Worm (Caenorhabditis elegans) whole organism, L4 larva: ENCODE measurements around the gene dlg-1.

Source experiments
- T20F7.1 ChIP-seq: fragments of 200-800 bp; sonication (Bioruptor generic); optimal IDR thresholded peaks from 2 replicates; lab custom pipeline; 2018; ENCODE audit warnings: mild to moderate bottlenecking, missing genetic modification characterization, missing compliant biosample characterization
- aha-1 ChIP-seq: fragments of 150-350 bp; peaks from one replicate; lab custom pipeline; 2014; ENCODE audit warnings: missing biosample characterization, missing genetic modification characterization
- ctbp-1 ChIP-seq: fragments of 200-800 bp; sonication (Bioruptor generic); IDR thresholded peaks from 2 replicates; pipeline ENCODE4 v1.3.6; 2022; ENCODE audit warnings: missing genetic modification reagents, missing genetic modification characterization, missing compliant biosample characterization
- egl-27 ChIP-seq: sonication (generic microtip); optimal IDR thresholded peaks from 3 replicates; lab custom pipeline; 2017; ENCODE audit warnings: missing biosample characterization, missing genetic modification reagents, missing genetic modification characterization
- jun-1 ChIP-seq: fragments of 150-350 bp; optimal IDR thresholded peaks from 2 replicates; lab custom pipeline; 2014; ENCODE audit warnings: missing biosample characterization, missing genetic modification reagents, missing genetic modification characterization
- lim-7 ChIP-seq: fragments of 200-800 bp; sonication (Bioruptor generic); IDR thresholded peaks from 2 replicates; pipeline ENCODE4 v1.3.6; 2022; ENCODE audit warnings: missing genetic modification characterization, missing compliant biosample characterization
- nhr-11 ChIP-seq: fragments of 150-350 bp; optimal IDR thresholded peaks from 2 replicates; lab custom pipeline; 2014; ENCODE audit warnings: missing biosample characterization, missing genetic modification characterization
- nhr-237 ChIP-seq: sonication (generic microtip); optimal IDR thresholded peaks from 2 replicates; lab custom pipeline; 2017; ENCODE audit warnings: missing biosample characterization, missing genetic modification characterization
- nhr-76 ChIP-seq: fragments of 150-350 bp; optimal IDR thresholded peaks from 2 replicates; lab custom pipeline; 2014; ENCODE audit warnings: missing biosample characterization, missing genetic modification characterization
- nhr-77 ChIP-seq: fragments of 150-350 bp; optimal IDR thresholded peaks from 2 replicates; lab custom pipeline; 2014; ENCODE audit warnings: missing biosample characterization, missing genetic modification characterization
- rbr-2 ChIP-seq: sonication (generic microtip); optimal IDR thresholded peaks from 2 replicates; lab custom pipeline; 2016; ENCODE audit warnings: missing genotype, missing genetic modification characterization, missing compliant biosample characterization
- snpc-1.2 ChIP-seq: fragments of 200-800 bp; sonication (Bioruptor generic); IDR thresholded peaks from 2 replicates; pipeline ENCODE4 v1.3.6; 2022; ENCODE audit warnings: missing genetic modification reagents, missing genetic modification characterization, missing compliant biosample characterization
- snpc-4 ChIP-seq: fragments of 150-350 bp; optimal IDR thresholded peaks from 2 replicates; lab custom pipeline; 2014; ENCODE audit warnings: missing biosample characterization, missing genetic modification characterization
- unc-62 ChIP-seq, 3 experiments: fragments of 150-350 bp in 1 of 3; sonication (generic microtip); optimal IDR thresholded peaks in 2 of 3; peaks in 1 of 3; 1 replicate in 1 of 3; 2 replicates in 2 of 3; lab custom pipeline; 2014 to 2017; ENCODE audit warnings: missing biosample characterization in 3 of 3, missing genetic modification characterization in 3 of 3, missing genetic modification reagents in 3 of 3, missing genotype in 1 of 3

ce11 chrX:5466149-5466548 is 13.4 kb upstream of the dlg-1 start:
- TF ChIP-seq nhr-77 (tag; lab: Kevin White, UChicago) (no peak), snpc-4 (no peak), jun-1 (tag; lab: Kevin White, UChicago) (no peak), snpc-1.2 (GFP tag; lab: Robert Waterston, UW) (no peak), egl-27 (no peak), T20F7.1 (GFP tag; lab: Kevin White, UChicago) (no peak), rbr-2 (no peak), nhr-76 (no peak), nhr-237 (tag; lab: Kevin White, UChicago) (no peak), aha-1 (tag; lab: Kevin White, UChicago) (no peak), nhr-11 (tag; lab: Kevin White, UChicago) (no peak), lim-7 (no peak), ctbp-1 (GFP tag; lab: Robert Waterston, UW) (no peak), unc-62 (GFP tag; optimal IDR thresholded peaks at IDR 0.05 in 1 of 2; lab: Kevin White, UChicago) (peak in 1 of 2 experiments; percentile 53), unc-62 (tag; optimal IDR thresholded peaks at IDR 0.05; lab: Kevin White, UChicago) (no peak)
